Worm (Caenorhabditis elegans): ENCODE measurements around the gene pgp-4.

Gene pgp-4

DNA sequence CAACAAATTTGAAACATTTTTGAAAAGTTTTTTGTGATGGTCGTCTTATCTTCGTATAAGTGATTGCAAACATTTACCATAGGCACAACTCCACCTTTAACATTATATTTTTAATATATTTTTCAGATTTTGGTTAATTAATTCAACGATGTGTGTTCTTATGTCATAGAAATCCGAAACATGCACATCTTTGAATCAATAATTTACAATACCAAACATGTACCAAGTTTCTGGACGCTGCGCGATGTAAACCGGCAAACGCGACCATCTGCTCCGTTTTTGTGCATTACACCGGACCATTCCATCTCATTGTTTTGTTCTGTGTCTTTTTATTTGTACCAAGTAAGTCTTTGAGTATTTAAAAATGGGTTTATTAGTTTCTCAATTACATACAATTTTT lies at the start of gene pgp-4:
Gene pgp-4 (plus strand): TSS at position 301 of the 400 bp plus-strand sequence.
- TF ChIP-seq skn-1 (tag; optimal IDR thresholded peaks at IDR 0.05) = no peak
- no peak for TF ChIP-seq ama-1 (optimal IDR thresholded peaks at IDR 0.05)
- TF ChIP-seq lin-15B (tag; optimal IDR thresholded peaks at IDR 0.05) = no peak
- TF ChIP-seq ceh-16 (tag; optimal IDR thresholded peaks at IDR 0.05) = no peak
- TF ChIP-seq fos-1 (tag; optimal IDR thresholded peaks at IDR 0.05) = no peak
- no peak for TF ChIP-seq aly-2 (tag; optimal IDR thresholded peaks at IDR 0.05)
- no peak for TF ChIP-seq ceh-28 (tag; optimal IDR thresholded peaks at IDR 0.05)
- TF ChIP-seq ceh-9 (tag; optimal IDR thresholded peaks at IDR 0.05) = no peak
- TF ChIP-seq R02D3.7 (tag; optimal IDR thresholded peaks at IDR 0.05) = no peak
- TF ChIP-seq ceh-82 (tag; optimal IDR thresholded peaks at IDR 0.05) = no peak

DNA sequence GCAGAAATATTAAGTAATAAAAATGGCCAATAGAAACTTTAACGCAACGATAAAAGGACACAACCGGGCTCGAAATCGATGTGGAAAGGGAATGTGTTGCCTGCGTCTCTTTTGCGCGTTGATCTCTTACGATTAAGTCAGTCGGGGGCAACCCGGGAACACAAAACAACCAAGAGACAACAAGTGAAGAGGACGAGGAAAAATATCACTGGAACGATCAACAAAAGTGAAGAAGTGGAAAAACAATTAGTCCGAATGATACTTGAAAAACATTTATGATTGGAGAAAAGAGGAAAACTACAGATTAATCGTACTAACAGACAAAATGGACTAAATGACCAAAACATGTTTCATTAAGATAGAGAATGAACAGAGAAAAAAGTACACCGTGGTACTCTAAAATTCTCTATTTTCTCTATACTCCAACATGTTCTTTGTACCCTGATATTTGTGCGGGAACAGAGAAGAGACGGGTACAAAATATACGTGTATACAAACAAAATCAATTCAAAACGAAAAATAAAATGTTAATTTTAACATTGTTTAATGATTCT lies 47.3 kb upstream of the pgp-4 start, which contains the start of gene F08G12.5:
Gene F08G12.5 (minus strand): TSS at position 1 of the 554 bp plus-strand sequence.
- TF ChIP-seq pha-4 (tag; optimal IDR thresholded peaks at IDR 0.05) (peak; percentile 57), daf-12 (tag; optimal IDR thresholded peaks at IDR 0.05) (no peak), skn-1 (tag; optimal IDR thresholded peaks at IDR 0.05) (no peak), unc-62 (GFP tag; optimal IDR thresholded peaks at IDR 0.05) (no peak), ZK546.5 (tag; optimal IDR thresholded peaks at IDR 0.05) (no peak), ceh-16 (tag; optimal IDR thresholded peaks at IDR 0.05) (no peak), aly-2 (tag; optimal IDR thresholded peaks at IDR 0.05) (no peak), pqm-1 (tag; optimal IDR thresholded peaks at IDR 0.05) (peak; percentile 10), egl-5 (tag; optimal IDR thresholded peaks at IDR 0.05) (peak; percentile 0)

DNA sequence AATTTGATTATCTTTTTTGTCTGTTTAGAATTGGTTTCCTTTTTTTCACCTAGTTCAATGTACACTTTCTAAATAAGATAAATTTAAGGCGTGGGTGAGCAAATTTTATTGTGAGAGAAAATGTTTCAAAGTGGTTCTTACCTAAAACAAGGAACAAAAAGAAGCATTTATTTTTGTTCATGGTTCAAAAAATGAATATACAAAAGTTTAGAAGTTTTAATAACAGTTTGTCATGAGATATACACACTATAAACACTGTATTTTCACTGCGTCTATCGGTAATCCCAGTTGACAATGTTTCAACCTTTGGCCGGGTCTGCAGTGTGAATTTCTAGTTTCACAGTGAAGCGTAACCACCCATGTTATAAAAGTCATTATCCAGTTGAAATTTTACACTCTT lies 42.2 kb upstream of the pgp-4 start, which contains the start of gene F08G12.11:
Gene F08G12.11 (minus strand): TSS at position 181 of the 400 bp plus-strand sequence.
- TF ChIP-seq hmg-11 (tag; optimal IDR thresholded peaks at IDR 0.05) (no peak), lsy-12 (tag; optimal IDR thresholded peaks at IDR 0.05) (no peak), ceh-9 (tag; optimal IDR thresholded peaks at IDR 0.05) (no peak), unc-39 (tag; optimal IDR thresholded peaks at IDR 0.05) (no peak), ztf-11 (tag; optimal IDR thresholded peaks at IDR 0.05) (no peak), ceh-16 (tag; optimal IDR thresholded peaks at IDR 0.05) (no peak), nhr-11 (tag; optimal IDR thresholded peaks at IDR 0.05) (no peak), nhr-77 (tag; optimal IDR thresholded peaks at IDR 0.05) (no peak), zag-1 (tag; optimal IDR thresholded peaks at IDR 0.05) (no peak)

DNA sequence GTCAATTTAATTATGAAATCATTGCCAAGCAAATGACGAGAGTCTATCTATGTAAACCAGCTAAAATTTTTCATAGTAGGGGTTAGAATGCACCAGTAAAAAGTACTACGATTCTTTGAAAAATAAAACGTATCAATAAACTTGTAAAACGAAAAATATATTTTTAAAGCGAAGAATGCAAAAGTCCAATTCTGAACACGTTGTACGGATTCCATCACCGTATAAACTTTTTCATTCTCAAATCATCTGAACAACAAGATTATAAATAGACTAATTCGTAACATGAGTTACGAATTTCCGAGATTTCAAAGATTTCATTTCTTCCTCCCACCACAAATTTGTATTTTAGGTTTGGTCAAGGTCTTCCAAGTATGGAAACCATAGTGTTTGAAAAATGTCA lies 40.9 kb upstream of the pgp-4 start, which contains the start of gene nlp-57:
Gene nlp-57 (plus strand): TSS at position 301 of the 400 bp plus-strand sequence.
- TF ChIP-seq nhr-25 (tag; optimal IDR thresholded peaks at IDR 0.05) (no peak), elt-1 (tag; optimal IDR thresholded peaks at IDR 0.05) (no peak), snpc-4 (tag; optimal IDR thresholded peaks at IDR 0.05) (no peak)

DNA sequence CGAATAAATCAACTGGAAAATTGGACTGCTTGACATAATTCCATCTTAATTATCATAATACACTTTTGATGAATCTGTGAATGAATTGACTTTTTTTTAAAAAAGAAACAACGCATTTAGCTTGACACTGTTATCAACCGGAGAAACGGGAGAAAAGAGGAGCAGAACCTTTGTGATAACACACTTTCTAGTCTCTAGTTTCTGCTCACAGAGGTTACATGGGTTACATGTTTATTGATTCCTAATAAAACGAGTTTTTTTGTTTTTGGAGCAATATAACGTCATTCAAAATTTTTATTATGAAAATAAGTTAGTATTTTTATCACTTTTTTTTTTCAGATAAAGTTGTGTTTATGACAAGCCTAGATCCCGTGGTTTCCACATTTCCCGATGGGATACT lies 39.7 kb upstream of the pgp-4 start, which contains the start of gene hizr-1:
Gene hizr-1 (plus strand): TSS at position 340 of the 400 bp plus-strand sequence.
- peak; percentile 69 for TF ChIP-seq elt-2 (tag; optimal IDR thresholded peaks at IDR 0.05)
- no peak for TF ChIP-seq lin-39 (tag; optimal IDR thresholded peaks at IDR 0.05)
- peak; percentile 44 for TF ChIP-seq pqm-1 (tag; optimal IDR thresholded peaks at IDR 0.05)

DNA sequence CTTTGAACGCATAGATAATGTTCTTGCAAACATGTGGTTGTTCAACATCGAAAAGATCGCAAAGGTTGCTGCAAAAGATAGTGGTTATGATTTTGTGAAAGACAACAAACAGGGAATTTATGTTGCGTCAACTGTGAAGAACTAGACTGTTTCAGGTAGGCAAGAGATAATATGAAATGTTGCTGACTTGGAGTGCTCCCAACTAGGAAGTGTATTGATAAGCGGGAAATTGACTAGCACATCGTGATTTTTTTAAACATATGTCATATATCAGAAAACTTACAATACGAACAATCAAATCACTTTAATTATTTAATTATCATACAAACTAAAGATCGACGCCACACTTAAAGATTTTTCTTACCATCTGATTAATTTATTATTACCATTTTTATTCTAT lies 34.4 kb upstream of the pgp-4 start:
- TF ChIP-seq daf-12 (tag; optimal IDR thresholded peaks at IDR 0.05) (no peak), elt-2 (tag; optimal IDR thresholded peaks at IDR 0.05) (peak; percentile 66), pqm-1 (tag; optimal IDR thresholded peaks at IDR 0.05) (peak; percentile 19)

DNA sequence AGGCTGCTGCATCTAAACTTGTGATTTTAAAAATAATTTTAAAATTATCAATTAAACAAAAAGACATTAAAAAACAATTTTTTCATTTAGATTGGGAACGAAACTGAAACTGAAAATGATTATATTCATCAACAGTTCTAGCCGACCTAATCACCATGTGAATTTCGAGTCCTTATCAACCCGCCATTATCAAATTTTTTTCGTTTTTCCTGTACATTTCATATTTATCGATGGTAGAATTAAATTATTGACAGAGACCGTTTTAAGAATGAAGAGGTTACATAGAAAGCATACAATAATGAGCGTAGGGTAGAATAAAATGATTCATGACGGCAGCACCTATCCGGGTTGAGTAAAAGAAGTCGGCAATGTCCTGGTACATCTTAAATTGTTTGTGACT lies 33.4 kb upstream of the pgp-4 start, which contains the start of gene asm-2:
Gene asm-2 (minus strand): TSS at position 12 of the 400 bp plus-strand sequence.
- TF ChIP-seq elt-2 (tag; optimal IDR thresholded peaks at IDR 0.05) (peak; percentile 91), pqm-1 (tag; optimal IDR thresholded peaks at IDR 0.05) (peak; percentile 89), ceh-16 (tag; optimal IDR thresholded peaks at IDR 0.05) (no peak)

DNA sequence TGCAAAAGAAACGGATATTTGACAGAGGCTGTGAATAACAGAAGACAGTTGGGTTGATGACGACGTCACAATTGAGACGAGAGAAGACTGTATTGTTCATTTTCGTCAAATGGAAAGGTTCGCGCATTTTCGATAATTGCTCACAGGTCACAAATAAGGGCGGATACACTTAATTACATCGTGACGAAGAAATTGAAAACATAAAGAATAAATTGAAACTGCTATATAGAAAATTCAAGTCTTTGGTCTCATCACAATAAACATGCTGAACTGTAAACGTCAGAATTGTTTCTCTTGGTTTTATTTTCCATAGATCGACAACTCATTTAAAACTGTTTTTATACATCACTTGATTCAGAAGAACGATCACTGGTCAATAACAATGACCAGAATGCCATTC lies 30.8 kb upstream of the pgp-4 start, which contains the start of gene ZK455.5:
Gene ZK455.5 (minus strand): TSS at position 101 of the 400 bp plus-strand sequence.
- TF ChIP-seq zag-1 (tag; optimal IDR thresholded peaks at IDR 0.05) (no peak), elt-3 (tag; optimal IDR thresholded peaks at IDR 0.05) (no peak), elt-1 (tag; optimal IDR thresholded peaks at IDR 0.05) (no peak), tbx-2 (tag; optimal IDR thresholded peaks at IDR 0.05) (no peak), ztf-11 (tag; optimal IDR thresholded peaks at IDR 0.05) (no peak), nhr-12 (tag; optimal IDR thresholded peaks at IDR 0.05) (no peak), daf-12 (tag; optimal IDR thresholded peaks at IDR 0.05) (no peak), lin-39 (tag; optimal IDR thresholded peaks at IDR 0.05) (no peak), nhr-25 (tag; optimal IDR thresholded peaks at IDR 0.05) (no peak), unc-39 (tag; optimal IDR thresholded peaks at IDR 0.05) (no peak), ceh-28 (tag; optimal IDR thresholded peaks at IDR 0.05) (no peak), fkh-10 (GFP tag; optimal IDR thresholded peaks at IDR 0.05) (no peak), mdl-1 (tag; optimal IDR thresholded peaks at IDR 0.05) (no peak), fkh-2 (tag; optimal IDR thresholded peaks at IDR 0.05) (no peak)

Data from whole organism, L3 larva.